Worm (Caenorhabditis elegans): ENCODE results near the gene tre-3.

The tre-3 gene

ce11 chrV:11715797-11716196 is at the start of gene tre-3:
TSS of gene tre-3 (minus strand) at chrV:11715903.
- TF ChIP-seq med-1 (GFP tag; optimal IDR thresholded peaks at IDR 0.05; ENCODE audit: insufficient read depth) (no peak), flt-1 (GFP tag; IDR thresholded peaks at IDR 0.05) (no peak), klf-2 (GFP tag; conservative IDR thresholded peaks at IDR 0.05) (no peak), ref-1 (GFP tag; conservative IDR thresholded peaks at IDR 0.05) (no peak), tab-1 (GFP tag; IDR thresholded peaks at IDR 0.05) (no peak)

- TF ChIP-seq tab-1 (GFP tag; IDR thresholded peaks at IDR 0.05): no peak
- no peak for TF ChIP-seq flt-1 (GFP tag; IDR thresholded peaks at IDR 0.05)
- no peak for TF ChIP-seq T22C8.4 (GFP tag; IDR thresholded peaks at IDR 0.05)
- TF ChIP-seq cog-1 (tag; optimal IDR thresholded peaks at IDR 0.05): peak; percentile 62
Observed at ce11 chrV:11764373-11764954, 48.8 kb upstream of the tre-3 start, which contains the start of the genes F55A11.1 and syx-5. TSS of gene F55A11.1 (minus strand) at chrV:11764385. TSS of gene syx-5 (plus strand) at chrV:11764904.

ce11 chrV:11762863-11763262 is 47.2 kb upstream of the tre-3 start, which contains the start of gene T04F3.4:
TSS of gene T04F3.4 (minus strand) at chrV:11763049.
- TF ChIP-seq klf-2 (GFP tag; conservative IDR thresholded peaks at IDR 0.05) (no peak), cog-1 (tag; optimal IDR thresholded peaks at IDR 0.05) (no peak), med-1 (GFP tag; optimal IDR thresholded peaks at IDR 0.05; ENCODE audit: insufficient read depth) (no peak), T22C8.4 (GFP tag; IDR thresholded peaks at IDR 0.05) (no peak), ztf-29 (GFP tag; IDR thresholded peaks at IDR 0.05) (no peak), ref-1 (GFP tag; conservative IDR thresholded peaks at IDR 0.05) (no peak), ztf-23 (GFP tag; IDR thresholded peaks at IDR 0.05) (no peak), flt-1 (GFP tag; IDR thresholded peaks at IDR 0.05) (no peak), tab-1 (GFP tag; IDR thresholded peaks at IDR 0.05) (no peak)

ce11 chrV:11760371-11760770 is 44.7 kb upstream of the tre-3 start, which contains the start of gene T04F3.5:
TSS of gene T04F3.5 (plus strand) at chrV:11760671.
- TF ChIP-seq tab-1 (GFP tag; IDR thresholded peaks at IDR 0.05) (no peak), klf-2 (GFP tag; conservative IDR thresholded peaks at IDR 0.05) (no peak), ztf-23 (GFP tag; IDR thresholded peaks at IDR 0.05) (no peak), med-1 (GFP tag; optimal IDR thresholded peaks at IDR 0.05; ENCODE audit: insufficient read depth) (no peak), T22C8.4 (GFP tag; IDR thresholded peaks at IDR 0.05) (no peak), cog-1 (tag; optimal IDR thresholded peaks at IDR 0.05) (no peak), ztf-29 (GFP tag; IDR thresholded peaks at IDR 0.05) (no peak), flt-1 (GFP tag; IDR thresholded peaks at IDR 0.05) (no peak), ref-1 (GFP tag; conservative IDR thresholded peaks at IDR 0.05) (no peak)

ce11 chrV:11758635-11759034 is 42.9 kb upstream of the tre-3 start, which contains the start of gene T04F3.3:
TSS of gene T04F3.3 (plus strand) at chrV:11758935.
- no peak for TF ChIP-seq klf-2 (GFP tag; conservative IDR thresholded peaks at IDR 0.05)
- no peak for TF ChIP-seq ztf-29 (GFP tag; IDR thresholded peaks at IDR 0.05)
- no peak for TF ChIP-seq T22C8.4 (GFP tag; IDR thresholded peaks at IDR 0.05)
- no peak for TF ChIP-seq ref-1 (GFP tag; conservative IDR thresholded peaks at IDR 0.05)
- TF ChIP-seq ztf-23 (GFP tag; IDR thresholded peaks at IDR 0.05): no peak
- no peak for TF ChIP-seq flt-1 (GFP tag; IDR thresholded peaks at IDR 0.05)
- TF ChIP-seq cog-1 (tag; optimal IDR thresholded peaks at IDR 0.05): no peak
- no peak for TF ChIP-seq tab-1 (GFP tag; IDR thresholded peaks at IDR 0.05)

ce11 chrV:11757358-11757757 is 41.7 kb upstream of the tre-3 start, which contains the start of gene smoc-1:
TSS of gene smoc-1 (plus strand) at chrV:11757658.
- no peak for TF ChIP-seq ztf-23 (GFP tag; IDR thresholded peaks at IDR 0.05)
- no peak for TF ChIP-seq klf-2 (GFP tag; conservative IDR thresholded peaks at IDR 0.05)
- TF ChIP-seq flt-1 (GFP tag; IDR thresholded peaks at IDR 0.05): no peak
- no peak for TF ChIP-seq cog-1 (tag; optimal IDR thresholded peaks at IDR 0.05)
- no peak for TF ChIP-seq T22C8.4 (GFP tag; IDR thresholded peaks at IDR 0.05)

- no peak for TF ChIP-seq T22C8.4 (GFP tag; IDR thresholded peaks at IDR 0.05)
- no peak for TF ChIP-seq klf-2 (GFP tag; conservative IDR thresholded peaks at IDR 0.05)
- no peak for TF ChIP-seq ztf-23 (GFP tag; IDR thresholded peaks at IDR 0.05)
- TF ChIP-seq ztf-29 (GFP tag; IDR thresholded peaks at IDR 0.05): no peak
- no peak for TF ChIP-seq med-1 (GFP tag; optimal IDR thresholded peaks at IDR 0.05; ENCODE audit: insufficient read depth)
- TF ChIP-seq cog-1 (tag; optimal IDR thresholded peaks at IDR 0.05): no peak
- TF ChIP-seq ref-1 (GFP tag; conservative IDR thresholded peaks at IDR 0.05): no peak
Observed at ce11 chrV:11755848-11756247, 40.1 kb upstream of the tre-3 start.

- TF ChIP-seq T22C8.4 (GFP tag; IDR thresholded peaks at IDR 0.05) (no peak), flt-1 (GFP tag; IDR thresholded peaks at IDR 0.05) (no peak), ref-1 (GFP tag; conservative IDR thresholded peaks at IDR 0.05) (no peak), klf-2 (GFP tag; conservative IDR thresholded peaks at IDR 0.05) (no peak), tab-1 (GFP tag; IDR thresholded peaks at IDR 0.05) (no peak), ztf-29 (GFP tag; IDR thresholded peaks at IDR 0.05) (no peak), cog-1 (tag; optimal IDR thresholded peaks at IDR 0.05) (no peak), ztf-23 (GFP tag; IDR thresholded peaks at IDR 0.05) (no peak), med-1 (GFP tag; optimal IDR thresholded peaks at IDR 0.05; ENCODE audit: insufficient read depth) (no peak)
Observed at ce11 chrV:11751480-11751879, 35.8 kb upstream of the tre-3 start.

- TF ChIP-seq tab-1 (GFP tag; IDR thresholded peaks at IDR 0.05): no peak
- TF ChIP-seq ref-1 (GFP tag; conservative IDR thresholded peaks at IDR 0.05): no peak
- TF ChIP-seq cog-1 (tag; optimal IDR thresholded peaks at IDR 0.05): no peak
Observed at ce11 chrV:11741078-11741477, 25.4 kb upstream of the tre-3 start.

ce11 chrV:11739820-11740219 is 24.1 kb upstream of the tre-3 start, which contains the start of gene T04F3.1:
TSS of gene T04F3.1 (plus strand) at chrV:11740065.
- TF ChIP-seq med-1 (GFP tag; optimal IDR thresholded peaks at IDR 0.05; ENCODE audit: insufficient read depth): no peak
- TF ChIP-seq klf-2 (GFP tag; conservative IDR thresholded peaks at IDR 0.05): no peak
- no peak for TF ChIP-seq ztf-29 (GFP tag; IDR thresholded peaks at IDR 0.05)
- TF ChIP-seq flt-1 (GFP tag; IDR thresholded peaks at IDR 0.05): no peak
- TF ChIP-seq ref-1 (GFP tag; conservative IDR thresholded peaks at IDR 0.05): no peak
- TF ChIP-seq ztf-23 (GFP tag; IDR thresholded peaks at IDR 0.05): no peak
- no peak for TF ChIP-seq cog-1 (tag; optimal IDR thresholded peaks at IDR 0.05)
- TF ChIP-seq T22C8.4 (GFP tag; IDR thresholded peaks at IDR 0.05): no peak
- no peak for TF ChIP-seq tab-1 (GFP tag; IDR thresholded peaks at IDR 0.05)

Measured in whole organism, midembryonic.